Fruit fly (Drosophila melanogaster) whole organism, pupa: ENCODE measurements around the gene toe.

Experiments
- CG10348 ChIP-seq: fragments of 200-800 bp; sonication (Bioruptor generic); IDR thresholded peaks from 2 replicates; pipeline ENCODE4 v1.3.6; 2022; ENCODE audit warnings: missing biosample characterization, missing genetic modification characterization
- CG17806 ChIP-seq: fragments of 200-800 bp; sonication (Bioruptor generic); optimal IDR thresholded peaks from 2 replicates; lab custom pipeline; 2018; ENCODE audit warnings: missing biosample characterization, mild to moderate bottlenecking, missing genetic modification characterization, moderate library complexity
- CG32121 ChIP-seq: fragments of 200-800 bp; sonication (Bioruptor generic); IDR thresholded peaks from 2 replicates; pipeline ENCODE4 v1.3.6; 2022; ENCODE audit warnings: missing biosample characterization, missing genetic modification characterization
- CG34367 ChIP-seq: fragments of 200-800 bp; sonication (Bioruptor generic); optimal IDR thresholded peaks from 2 replicates; lab custom pipeline; 2018; ENCODE audit warnings: missing biosample characterization, mild to moderate bottlenecking, missing genetic modification characterization
- CG8159 ChIP-seq: fragments of 200-800 bp; sonication (Bioruptor generic); optimal IDR thresholded peaks from 3 replicates; lab custom pipeline; 2018; ENCODE audit warnings: missing biosample characterization, mild to moderate bottlenecking, missing genetic modification characterization, moderate library complexity
- D1 ChIP-seq: fragments of 200-800 bp; sonication (Bioruptor generic); optimal IDR thresholded peaks from 2 replicates; lab custom pipeline; 2018; ENCODE audit warnings: missing biosample characterization, mild to moderate bottlenecking, missing genetic modification characterization, moderate library complexity
- EcR ChIP-seq: fragments of 200-800 bp; sonication (Bioruptor generic); optimal IDR thresholded peaks from 3 replicates; lab custom pipeline; 2019; ENCODE audit warnings: missing biosample characterization, missing genetic modification characterization, mild to moderate bottlenecking, moderate library complexity, missing genetic modification reagents
- Ets98B ChIP-seq: fragments of 200-800 bp; sonication (Bioruptor generic); IDR thresholded peaks from 2 replicates; pipeline ENCODE4 v1.3.6; 2022; ENCODE audit warnings: missing biosample characterization, missing genetic modification characterization
- Pif1A ChIP-seq: fragments of 200-800 bp; sonication (Bioruptor generic); optimal IDR thresholded peaks from 3 replicates; lab custom pipeline; 2016; ENCODE audit warnings: missing biosample characterization, missing genetic modification characterization
- Pif1B ChIP-seq: fragments of 200-800 bp; sonication (Bioruptor generic); optimal IDR thresholded peaks from 3 replicates; lab custom pipeline; 2016; ENCODE audit warnings: missing biosample characterization, missing genetic modification characterization
- gl ChIP-seq: fragments of 200-800 bp; sonication (Bioruptor generic); optimal IDR thresholded peaks from 2 replicates; lab custom pipeline; 2018; ENCODE audit warnings: missing biosample characterization, mild to moderate bottlenecking, missing genetic modification characterization
- rn ChIP-seq: fragments of 200-800 bp; sonication (Bioruptor generic); IDR thresholded peaks from 2 replicates; pipeline ENCODE4 v1.3.6; 2022; ENCODE audit warnings: missing biosample characterization, missing genetic modification characterization

dm6 chr3L:12401800-12402199 lies 30.7 kb downstream of the toe start, which contains the start of gene Smyd4-2:
- TF ChIP-seq EcR (GFP tag; lab: Kevin White, UChicago) (no peak), Pif1A (GFP tag; lab: Kevin White, UChicago) (no peak), CG34367 (tag; lab: Kevin White, UChicago) (no peak), Pif1B (GFP tag; lab: Kevin White, UChicago) (no peak), Ets98B (GFP tag; lab: Robert Waterston, UW) (no peak), CG32121 (GFP tag; lab: Robert Waterston, UW) (no peak), D1 (tag; lab: Kevin White, UChicago) (no peak), CG10348 (GFP tag; lab: Robert Waterston, UW) (no peak), CG8159 (no peak), rn (GFP tag; lab: Robert Waterston, UW) (no peak), CG17806 (tag; lab: Kevin White, UChicago) (no peak), gl (tag; lab: Kevin White, UChicago) (no peak)
